Worm (Caenorhabditis elegans): ENCODE measurements around the gene pac-1.

DNA sequence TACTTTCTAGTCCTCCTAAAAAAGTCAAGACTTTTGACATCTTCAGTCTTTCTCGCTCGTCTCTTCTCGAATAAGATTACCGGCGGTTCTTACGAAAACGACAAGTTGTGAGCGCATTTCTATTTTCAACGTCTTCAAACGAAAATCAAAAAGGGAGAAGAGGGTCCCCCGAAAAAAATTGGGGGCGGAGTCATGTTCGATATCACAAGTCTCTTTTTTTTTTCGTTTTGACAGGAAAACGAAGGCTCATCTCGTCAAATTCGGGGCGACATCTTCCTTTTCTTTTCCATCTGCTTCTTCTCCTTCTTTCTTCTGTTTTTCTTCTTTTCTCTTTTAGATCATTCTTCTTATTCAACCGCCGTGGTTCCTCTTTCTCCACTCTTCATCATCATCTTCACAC, 39.1 kb downstream of the pac-1 start:
- TF ChIP-seq sea-2 (GFP tag; IDR thresholded peaks at IDR 0.05) (no peak), ceh-79 (tag; optimal IDR thresholded peaks at IDR 0.05) (no peak), somi-1 (GFP tag; optimal IDR thresholded peaks at IDR 0.05) (no peak), Y53F4B.3 (GFP tag; IDR thresholded peaks at IDR 0.05) (no peak), rpc-1 (optimal IDR thresholded peaks at IDR 0.05) (no peak), rpc-1 (tag; optimal IDR thresholded peaks at IDR 0.05) (no peak), aptf-2 (GFP tag; conservative IDR thresholded peaks at IDR 0.05) (no peak)

Data from whole organism, young adult.